Worm (Caenorhabditis elegans) whole organism, early embryonic: ENCODE measurements around the gene F13H8.6.

Source experiments
- ama-1 ChIP-seq: fragments of 150-350 bp; optimal IDR thresholded peaks from 2 replicates; lab custom pipeline; 2014
- ceh-13 ChIP-seq: fragments of 200-800 bp; sonication (Bioruptor generic); optimal IDR thresholded peaks from 2 replicates; lab custom pipeline; 2018; ENCODE audit warnings: mild to moderate bottlenecking, missing genetic modification characterization, missing compliant biosample characterization
- flt-1 ChIP-seq: fragments of 200-800 bp; sonication (Bioruptor generic); IDR thresholded peaks from 2 replicates; pipeline ENCODE4 v1.3.6; 2022; ENCODE audit warnings: missing genetic modification characterization, missing compliant biosample characterization
- hmg-4 ChIP-seq: fragments of 200-800 bp; sonication (Bioruptor generic); optimal IDR thresholded peaks from 2 replicates; lab custom pipeline; 2018; ENCODE audit warnings: mild to moderate bottlenecking, missing genetic modification characterization, missing compliant biosample characterization
- hnd-1 ChIP-seq: sonication (generic microtip); optimal IDR thresholded peaks from 2 replicates; lab custom pipeline; 2016; ENCODE audit warnings: missing genetic modification characterization, missing compliant biosample characterization
- pes-1 ChIP-seq: fragments of 200-800 bp; sonication (Bioruptor generic); IDR thresholded peaks from 2 replicates; pipeline ENCODE4 v1.3.6; 2022; ENCODE audit warnings: missing genetic modification reagents, missing genetic modification characterization, missing compliant biosample characterization
- scrt-1 ChIP-seq: fragments of 200-800 bp; sonication (Bioruptor generic); IDR thresholded peaks from 2 replicates; pipeline ENCODE4 v1.3.6; 2022; ENCODE audit warnings: missing genetic modification characterization, missing compliant biosample characterization
- sea-1 ChIP-seq: fragments of 200-800 bp; sonication (Bioruptor generic); conservative IDR thresholded peaks from 2 replicates; pipeline ENCODE4 v1.3.6; 2022; ENCODE audit warnings: missing genetic modification characterization, missing compliant biosample characterization

ce11 chrII:6322081-6322480, 35.3 kb upstream of the F13H8.6 start:
- TF ChIP-seq sea-1 (GFP tag; lab: Robert Waterston, UW) (no peak), flt-1 (GFP tag; lab: Robert Waterston, UW) (no peak), hmg-4 (no peak), ama-1 (no peak), hnd-1 (tag; lab: Kevin White, UChicago) (no peak), pes-1 (GFP tag; lab: Robert Waterston, UW) (no peak), scrt-1 (GFP tag; lab: Robert Waterston, UW) (no peak), ceh-13 (no peak)
